Worm (Caenorhabditis elegans) whole organism, mixed stage, embryonic: Measurements from ENCODE around the gene Y57G7A.5.
A peak's percentile ranks its signal among the peaks of the same experiment; 100 is the strongest.

Experiments used
- M03D4.4 ChIP-seq: sonication (generic microtip); optimal IDR thresholded peaks from 2 replicates; lab custom pipeline; 2017; ENCODE audit warnings: mild to moderate bottlenecking, missing genetic modification characterization, missing compliant biosample characterization
- bed-3 ChIP-seq: fragments of 200-800 bp; sonication (Bioruptor generic); optimal IDR thresholded peaks from 3 replicates; lab custom pipeline; 2018; ENCODE audit warnings: mild to moderate bottlenecking, missing genetic modification characterization, moderate library complexity, missing compliant biosample characterization
- blmp-1 ChIP-seq: fragments of 150-350 bp; optimal IDR thresholded peaks from 2 replicates; lab custom pipeline; 2014; ENCODE audit warnings: missing biosample characterization, missing genetic modification characterization
- ceh-39 ChIP-seq: fragments of 150-350 bp; optimal IDR thresholded peaks from 2 replicates; lab custom pipeline; 2014; ENCODE audit warnings: missing biosample characterization, missing genetic modification characterization
- ceh-43 ChIP-seq: fragments of 200-800 bp; sonication (Bioruptor generic); optimal IDR thresholded peaks from 2 replicates; lab custom pipeline; 2018; ENCODE audit warnings: mild to moderate bottlenecking, missing genetic modification characterization, moderate library complexity, missing compliant biosample characterization
- ceh-83 ChIP-seq: fragments of 200-800 bp; sonication (Bioruptor generic); optimal IDR thresholded peaks from 2 replicates; lab custom pipeline; 2018; ENCODE audit warnings: mild to moderate bottlenecking, missing genetic modification characterization, missing compliant biosample characterization
- ces-1 ChIP-seq: fragments of 150-350 bp; optimal IDR thresholded peaks from 2 replicates; lab custom pipeline; 2014; ENCODE audit warnings: missing biosample characterization, missing genetic modification reagents, missing genetic modification characterization
- cnd-1 ChIP-seq: fragments of 200-800 bp; sonication (Bioruptor generic); optimal IDR thresholded peaks from 2 replicates; lab custom pipeline; 2018; ENCODE audit warnings: mild to moderate bottlenecking, missing genetic modification characterization, missing compliant biosample characterization
- drap-1 ChIP-seq: fragments of 200-800 bp; sonication (Bioruptor generic); optimal IDR thresholded peaks from 3 replicates; lab custom pipeline; 2018; ENCODE audit warnings: mild to moderate bottlenecking, missing genetic modification characterization, missing compliant biosample characterization
- elt-1 ChIP-seq: sonication (generic microtip); optimal IDR thresholded peaks from 2 replicates; lab custom pipeline; 2017; ENCODE audit warnings: missing genetic modification characterization, mild to moderate bottlenecking, missing compliant biosample characterization, antibody characterized with exemption, moderate library complexity, borderline replicate concordance; ENCODE audit not compliant: insufficient read depth
- elt-3 ChIP-seq: fragments of 150-350 bp; optimal IDR thresholded peaks from 2 replicates; lab custom pipeline; 2014; ENCODE audit warnings: missing biosample characterization, missing genetic modification characterization
- flh-1 ChIP-seq: fragments of 200-800 bp; sonication (Bioruptor generic); optimal IDR thresholded peaks from 2 replicates; lab custom pipeline; 2018; ENCODE audit warnings: mild to moderate bottlenecking, missing genetic modification characterization, moderate library complexity, missing compliant biosample characterization
- ham-2 ChIP-seq: fragments of 200-800 bp; sonication (Bioruptor generic); optimal IDR thresholded peaks from 2 replicates; lab custom pipeline; 2018; ENCODE audit warnings: mild to moderate bottlenecking, missing genetic modification characterization, missing compliant biosample characterization
- hlh-1 ChIP-seq: fragments of 150-350 bp; optimal IDR thresholded peaks from 2 replicates; lab custom pipeline; 2014; ENCODE audit warnings: missing biosample characterization, missing genetic modification reagents, missing genetic modification characterization
- lin-13 ChIP-seq: fragments of 150-350 bp; optimal IDR thresholded peaks from 2 replicates; lab custom pipeline; 2014; ENCODE audit warnings: missing biosample characterization, missing genetic modification characterization
- lin-32 ChIP-seq: fragments of 200-800 bp; sonication (Bioruptor generic); optimal IDR thresholded peaks from 2 replicates; lab custom pipeline; 2018; ENCODE audit warnings: mild to moderate bottlenecking, missing genetic modification characterization, missing compliant biosample characterization
- lsy-2 ChIP-seq: fragments of 150-350 bp; optimal IDR thresholded peaks from 2 replicates; lab custom pipeline; 2014; ENCODE audit warnings: missing biosample characterization, missing genetic modification characterization
- mab-5 ChIP-seq: fragments of 150-350 bp; optimal IDR thresholded peaks from 2 replicates; lab custom pipeline; 2014; ENCODE audit warnings: missing biosample characterization, missing genetic modification characterization
- mep-1 ChIP-seq: fragments of 150-350 bp; optimal IDR thresholded peaks from 2 replicates; lab custom pipeline; 2017; ENCODE audit warnings: missing biosample characterization, missing genetic modification reagents, missing genetic modification characterization, inconsistent platforms
- mls-2 ChIP-seq: sonication (generic microtip); optimal IDR thresholded peaks from 2 replicates; lab custom pipeline; 2016; ENCODE audit warnings: mild to moderate bottlenecking, missing genetic modification characterization, moderate library complexity, missing compliant biosample characterization
- nhr-12 ChIP-seq: fragments of 150-350 bp; optimal IDR thresholded peaks from 2 replicates; lab custom pipeline; 2014; ENCODE audit warnings: missing biosample characterization, missing genetic modification characterization
- nhr-2 ChIP-seq: fragments of 150-350 bp; optimal IDR thresholded peaks from 2 replicates; lab custom pipeline; 2014; ENCODE audit warnings: missing biosample characterization, missing genetic modification characterization
- nhr-237 ChIP-seq: fragments of 150-350 bp; optimal IDR thresholded peaks from 2 replicates; lab custom pipeline; 2014; ENCODE audit warnings: missing biosample characterization, missing genetic modification characterization
- nhr-28 ChIP-seq: fragments of 150-350 bp; optimal IDR thresholded peaks from 2 replicates; lab custom pipeline; 2014; ENCODE audit warnings: missing biosample characterization, missing genetic modification characterization
- nhr-76 ChIP-seq: sonication (generic microtip); optimal IDR thresholded peaks from 2 replicates; lab custom pipeline; 2017; ENCODE audit warnings: missing biosample characterization, missing genetic modification characterization
- pha-4 ChIP-seq: fragments of 150-350 bp; optimal IDR thresholded peaks from 2 replicates; lab custom pipeline; 2018; ENCODE audit warnings: missing biosample characterization, missing genetic modification reagents, missing genetic modification characterization
- sem-2 ChIP-seq: fragments of 200-800 bp; sonication (Bioruptor generic); optimal IDR thresholded peaks from 2 replicates; lab custom pipeline; 2018; ENCODE audit warnings: mild to moderate bottlenecking, missing genetic modification characterization, missing compliant biosample characterization
- snpc-4 ChIP-seq: fragments of 150-350 bp; optimal IDR thresholded peaks from 2 replicates; lab custom pipeline; 2014; ENCODE audit warnings: missing biosample characterization, missing genetic modification characterization
- sptf-1 ChIP-seq: sonication (generic microtip); optimal IDR thresholded peaks from 2 replicates; lab custom pipeline; 2017; ENCODE audit warnings: mild to moderate bottlenecking, missing genetic modification characterization, moderate library complexity, missing compliant biosample characterization
- tbx-8 ChIP-seq: fragments of 200-800 bp; sonication (Bioruptor generic); optimal IDR thresholded peaks from 2 replicates; lab custom pipeline; 2018; ENCODE audit warnings: mild to moderate bottlenecking, missing genetic modification characterization, moderate library complexity, missing compliant biosample characterization
- unc-120 ChIP-seq: sonication (generic microtip); optimal IDR thresholded peaks from 2 replicates; lab custom pipeline; 2017; ENCODE audit warnings: missing genetic modification characterization, missing compliant biosample characterization; ENCODE audit not compliant: poor library complexity, severe bottlenecking
- unc-39 ChIP-seq: fragments of 150-350 bp; optimal IDR thresholded peaks from 2 replicates; lab custom pipeline; 2014; ENCODE audit warnings: missing biosample characterization, missing genetic modification characterization
- unc-62 ChIP-seq: fragments of 150-350 bp; optimal IDR thresholded peaks from 2 replicates; lab custom pipeline; 2014; ENCODE audit warnings: missing biosample characterization, missing genetic modification reagents, missing genetic modification characterization
- zip-8 ChIP-seq: fragments of 150-350 bp; optimal IDR thresholded peaks from 2 replicates; lab custom pipeline; 2014; ENCODE audit warnings: missing biosample characterization, missing genetic modification characterization
- ztf-11 ChIP-seq: fragments of 150-350 bp; optimal IDR thresholded peaks from 2 replicates; lab custom pipeline; 2014; ENCODE audit warnings: missing biosample characterization, missing genetic modification characterization

The Y57G7A.5 gene

ce11 chrII:1256742-1257141, 18.6 kb downstream of the Y57G7A.5 start:
- no peak for TF ChIP-seq ham-2 (GFP tag; lab: Kevin White, UChicago)

ce11 chrII:1255637-1256036, 19.7 kb downstream of the Y57G7A.5 start, which contains the start of gene clec-119:
Gene clec-119 (plus strand): TSS chrII:1255937.
- no peak for TF ChIP-seq unc-120 (tag; lab: Kevin White, UChicago)
- no peak for TF ChIP-seq mab-5 (tag; lab: Kevin White, UChicago)
- TF ChIP-seq cnd-1 (tag; lab: Kevin White, UChicago) = no peak
- TF ChIP-seq mls-2 (tag; lab: Kevin White, UChicago) = no peak
- no peak for TF ChIP-seq tbx-8
- TF ChIP-seq ceh-39 (tag; lab: Kevin White, UChicago) = no peak
- TF ChIP-seq sem-2 (GFP tag; lab: Kevin White, UChicago) = no peak
- no peak for TF ChIP-seq drap-1
- no peak for TF ChIP-seq pha-4 (tag; lab: Kevin White, UChicago)
- TF ChIP-seq M03D4.4 (tag; lab: Kevin White, UChicago) = no peak
- TF ChIP-seq, all 35 proteins: peak for 0

DNA sequence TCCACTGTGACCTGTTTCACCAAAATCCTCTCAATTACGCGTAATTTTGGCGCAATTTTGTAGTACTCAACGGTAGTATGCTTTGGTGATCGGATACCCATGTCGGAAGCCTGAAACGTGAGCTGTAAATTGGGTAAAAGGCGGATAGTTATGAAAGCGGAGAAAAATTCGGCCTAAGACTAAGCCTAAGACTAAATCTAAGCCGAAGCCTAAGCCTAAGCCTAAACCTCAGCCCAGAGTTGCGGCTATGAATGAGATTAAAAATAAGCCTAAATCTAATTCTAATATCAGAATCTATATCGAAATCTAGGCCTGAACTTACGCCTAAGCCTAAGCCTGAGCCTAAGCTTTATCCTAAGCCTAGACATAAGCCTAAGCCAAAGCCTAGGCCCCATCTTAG, 23.1 kb downstream of the Y57G7A.5 start, which contains the start of gene lin-42:
lin-42 (minus strand) TSS at position 101 of the 400 bp plus-strand sequence.
- TF ChIP-seq nhr-12 (no peak), drap-1 (no peak)

DNA sequence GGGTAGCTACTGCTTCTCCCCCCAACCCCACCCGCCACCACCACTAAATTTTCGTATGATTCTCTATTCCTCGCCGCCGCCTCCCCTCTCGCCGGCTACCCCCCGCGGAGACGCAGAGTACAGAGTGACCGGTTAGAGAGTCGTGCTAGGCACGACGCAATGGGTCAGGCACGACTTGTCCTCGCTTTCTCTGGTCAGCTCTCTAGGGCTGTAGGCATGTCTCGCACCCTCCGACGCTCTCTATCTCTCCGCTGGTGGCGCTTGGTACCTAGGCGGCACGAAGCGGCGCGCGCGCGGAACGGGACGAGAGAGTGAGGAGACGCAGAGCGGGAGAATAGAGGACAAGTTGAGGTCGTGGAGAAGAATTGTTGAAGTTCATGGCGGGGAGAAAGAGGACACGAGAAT, 28.5 kb downstream of the Y57G7A.5 start:
- TF ChIP-seq nhr-237 (tag; lab: Kevin White, UChicago) = peak; percentile 79
- TF ChIP-seq ceh-43 (GFP tag; lab: Kevin White, UChicago) = no peak
- peak; percentile 55 for TF ChIP-seq ces-1 (GFP tag; lab: Kevin White, UChicago)
- no peak for TF ChIP-seq mab-5 (tag; lab: Kevin White, UChicago)
- TF ChIP-seq ztf-11 (tag; lab: Kevin White, UChicago) = peak; percentile 87
- TF ChIP-seq nhr-76 (tag; lab: Kevin White, UChicago) = no peak
- TF ChIP-seq flh-1 (GFP tag; lab: Kevin White, UChicago) = no peak
- TF ChIP-seq ham-2 (GFP tag; lab: Kevin White, UChicago) = peak; percentile 100
- no peak for TF ChIP-seq tbx-8
- no peak for TF ChIP-seq nhr-12
- TF ChIP-seq hlh-1 = peak; percentile 62
- TF ChIP-seq elt-1 (tag; lab: Kevin White, UChicago) = peak; percentile 62
- TF ChIP-seq cnd-1 (tag; lab: Kevin White, UChicago) = peak; percentile 34
- no peak for TF ChIP-seq sem-2 (GFP tag; lab: Kevin White, UChicago)
- no peak for TF ChIP-seq lin-32 (GFP tag; lab: Kevin White, UChicago)
- peak; percentile 81 for TF ChIP-seq pha-4 (tag; lab: Kevin White, UChicago)
- peak; percentile 37 for TF ChIP-seq elt-3 (tag; lab: Kevin White, UChicago)
- no peak for TF ChIP-seq blmp-1
- TF ChIP-seq sptf-1 (tag; lab: Kevin White, UChicago) = peak; percentile 83
- TF ChIP-seq M03D4.4 (tag; lab: Kevin White, UChicago) = peak; percentile 35
- peak; percentile 84 for TF ChIP-seq mls-2 (tag; lab: Kevin White, UChicago)
- TF ChIP-seq ceh-39 (tag; lab: Kevin White, UChicago) = no peak
- no peak for TF ChIP-seq snpc-4 (tag; lab: Kevin White, UChicago)
- TF ChIP-seq unc-120 (tag; lab: Kevin White, UChicago) = peak; percentile 88
- TF ChIP-seq nhr-2 (tag; lab: Kevin White, UChicago) = peak; percentile 98
- peak; percentile 36 for TF ChIP-seq lsy-2 (tag; lab: Kevin White, UChicago)
- TF ChIP-seq unc-62 (GFP tag; lab: Kevin White, UChicago) = peak; percentile 83
- no peak for TF ChIP-seq nhr-28 (tag; lab: Kevin White, UChicago)
- TF ChIP-seq mep-1 (tag; lab: Kevin White, UChicago) = peak; percentile 62
- TF ChIP-seq zip-8 (tag; lab: Kevin White, UChicago) = no peak
- peak; percentile 74 for TF ChIP-seq drap-1
- peak; percentile 13 for TF ChIP-seq unc-39
- no peak for TF ChIP-seq bed-3 (GFP tag; lab: Kevin White, UChicago)
- peak; percentile 40 for TF ChIP-seq lin-13 (tag; lab: Kevin White, UChicago)
- TF ChIP-seq ceh-83 (GFP tag; lab: Kevin White, UChicago) = peak; percentile 57
